Fruit fly (Drosophila melanogaster) whole organism, larva: Measurements from ENCODE around the gene pum.
A peak's percentile ranks its signal among the peaks of the same experiment; 100 is the strongest.

ENCODE experiments used
- noc ChIP-seq: fragments of 200-800 bp; sonication (Bioruptor generic); optimal IDR thresholded peaks from 3 replicates; lab custom pipeline; 2019; ENCODE audit warnings: missing biosample characterization, mild to moderate bottlenecking, missing genetic modification characterization, moderate library complexity

Gene pum

dm6 chr3R:9049091-9049981 lies 188.1 kb downstream of the pum start:
- TF ChIP-seq noc (tag; lab: Kevin White, UChicago) = no peak

dm6 chr3R:9048466-9049072 lies 188.9 kb downstream of the pum start, which contains the start of gene Mst85C:
TSS of gene Mst85C (plus strand) at chr3R:9048645.
- no peak for TF ChIP-seq noc (tag; lab: Kevin White, UChicago)

- TF ChIP-seq noc (tag; lab: Kevin White, UChicago) = peak; percentile 57
Measured at dm6 chr3R:9047561-9048465, 189.7 kb downstream of the pum start, which contains the start of gene Rel. TSS of gene Rel (minus strand) at chr3R:9047977.

dm6 chr3R:9046954-9047353 lies 190.5 kb downstream of the pum start:
- TF ChIP-seq noc (tag; lab: Kevin White, UChicago) = no peak

- no peak for TF ChIP-seq noc (tag; lab: Kevin White, UChicago)
Measured at dm6 chr3R:9045733-9046132, 191.7 kb downstream of the pum start.

dm6 chr3R:9043610-9044009 lies 193.9 kb downstream of the pum start:
- TF ChIP-seq noc (tag; lab: Kevin White, UChicago) = no peak

- no peak for TF ChIP-seq noc (tag; lab: Kevin White, UChicago)
Measured at dm6 chr3R:9039448-9039847, 198.0 kb downstream of the pum start, which contains the start of gene neur. TSS of gene neur (minus strand) at chr3R:9039471.

dm6 chr3R:9038652-9039051 lies 198.8 kb downstream of the pum start, which contains the start of gene hyx:
TSS of gene hyx (plus strand) at chr3R:9038760.
- no peak for TF ChIP-seq noc (tag; lab: Kevin White, UChicago)

dm6 chr3R:9037946-9038345 lies 199.5 kb downstream of the pum start:
- no peak for TF ChIP-seq noc (tag; lab: Kevin White, UChicago)

- TF ChIP-seq noc (tag; lab: Kevin White, UChicago) = no peak
Measured at dm6 chr3R:9035252-9035651, 202.2 kb downstream of the pum start.

- TF ChIP-seq noc (tag; lab: Kevin White, UChicago) = peak; percentile 93
Measured at dm6 chr3R:9033619-9034401, 203.7 kb downstream of the pum start.

dm6 chr3R:9031797-9032418 lies 205.6 kb downstream of the pum start:
- TF ChIP-seq noc (tag; lab: Kevin White, UChicago) = peak; percentile 85

- no peak for TF ChIP-seq noc (tag; lab: Kevin White, UChicago)
Measured at dm6 chr3R:9030750-9031128, 206.7 kb downstream of the pum start.

- no peak for TF ChIP-seq noc (tag; lab: Kevin White, UChicago)
Measured at dm6 chr3R:9030006-9030749, 207.3 kb downstream of the pum start.
